Worm (Caenorhabditis elegans) whole organism, late embryonic: ENCODE measurements around the gene cnc-3.

Source experiments
- T23F11.4 ChIP-seq: fragments of 200-800 bp; sonication (Bioruptor generic); optimal IDR thresholded peaks from 2 replicates; lab custom pipeline; 2018; ENCODE audit warnings: mild to moderate bottlenecking, missing genetic modification characterization, missing compliant biosample characterization
- ceh-2 ChIP-seq: sonication (generic microtip); optimal IDR thresholded peaks from 2 replicates; lab custom pipeline; 2016; ENCODE audit warnings: missing genotype, missing genetic modification characterization, missing compliant biosample characterization
- ceh-9 ChIP-seq: sonication (generic microtip); optimal IDR thresholded peaks from 2 replicates; lab custom pipeline; 2016; ENCODE audit warnings: mild to moderate bottlenecking, missing genetic modification characterization, inconsistent platforms, missing compliant biosample characterization
- fax-1 ChIP-seq: sonication (generic microtip); optimal IDR thresholded peaks from 2 replicates; lab custom pipeline; 2016; ENCODE audit warnings: missing genotype, missing genetic modification characterization, missing compliant biosample characterization
- fkh-10 ChIP-seq: fragments of 150-350 bp; optimal IDR thresholded peaks from 2 replicates; lab custom pipeline; 2014; ENCODE audit warnings: missing biosample characterization, missing genetic modification reagents, missing genetic modification characterization
- rnt-1 ChIP-seq: sonication (generic microtip); optimal IDR thresholded peaks from 2 replicates; lab custom pipeline; 2016; ENCODE audit warnings: missing genetic modification characterization, missing compliant biosample characterization
- syd-9 ChIP-seq: sonication (generic microtip); optimal IDR thresholded peaks from 2 replicates; lab custom pipeline; 2016; ENCODE audit warnings: mild to moderate bottlenecking, missing genetic modification characterization, moderate library complexity, missing compliant biosample characterization
- unc-55 ChIP-seq: sonication (generic microtip); optimal IDR thresholded peaks from 2 replicates; lab custom pipeline; 2017; ENCODE audit warnings: missing biosample characterization, missing genetic modification reagents, missing genetic modification characterization
- ztf-16 ChIP-seq: sonication (generic microtip); optimal IDR thresholded peaks from 2 replicates; lab custom pipeline; 2017; ENCODE audit warnings: missing genetic modification characterization, missing compliant biosample characterization

- no peak for TF ChIP-seq ceh-9 (tag; lab: Kevin White, UChicago)
- TF ChIP-seq ceh-2 (tag; lab: Kevin White, UChicago): no peak
- no peak for TF ChIP-seq fkh-10 (GFP tag; lab: Kevin White, UChicago)
- TF ChIP-seq syd-9 (tag; lab: Kevin White, UChicago): no peak
- TF ChIP-seq unc-55 (GFP tag; lab: Kevin White, UChicago): no peak
- no peak for TF ChIP-seq ztf-16
- no peak for TF ChIP-seq T23F11.4 (GFP tag; lab: Kevin White, UChicago)
- no peak for TF ChIP-seq fax-1 (tag; lab: Kevin White, UChicago)
- no peak for TF ChIP-seq rnt-1
Observed at ce11 chrV:1468905-1469304, 21.1 kb downstream of the cnc-3 start.
